Worm (Caenorhabditis elegans) whole organism, late embryonic: Measurements from ENCODE around the gene F58F12.1.

Experiments used
- K09A11.1 ChIP-seq: sonication (generic microtip); optimal IDR thresholded peaks from 2 replicates; lab custom pipeline; 2017; ENCODE audit warnings: antibody characterized with exemption, mild to moderate bottlenecking, missing genetic modification characterization, missing compliant biosample characterization; ENCODE audit not compliant: insufficient read depth
- T23F11.4 ChIP-seq: fragments of 200-800 bp; sonication (Bioruptor generic); optimal IDR thresholded peaks from 2 replicates; lab custom pipeline; 2018; ENCODE audit warnings: mild to moderate bottlenecking, missing genetic modification characterization, missing compliant biosample characterization
- Y22D7AL.16 ChIP-seq: sonication (generic microtip); optimal IDR thresholded peaks from 2 replicates; lab custom pipeline; 2016; ENCODE audit warnings: missing genetic modification characterization, missing compliant biosample characterization
- ahr-1 ChIP-seq: sonication (generic microtip); optimal IDR thresholded peaks from 2 replicates; lab custom pipeline; 2016; ENCODE audit warnings: missing genetic modification characterization, missing compliant biosample characterization
- ama-1 ChIP-seq: fragments of 150-350 bp; optimal IDR thresholded peaks from 2 replicates; lab custom pipeline; 2014
- ceh-18 ChIP-seq: sonication (generic microtip); optimal IDR thresholded peaks from 2 replicates; lab custom pipeline; 2016; ENCODE audit warnings: missing genetic modification characterization, missing compliant biosample characterization
- ceh-19 ChIP-seq: fragments of 200-800 bp; sonication (Bioruptor generic); optimal IDR thresholded peaks from 2 replicates; lab custom pipeline; 2018; ENCODE audit warnings: mild to moderate bottlenecking, missing genetic modification characterization, missing compliant biosample characterization
- ceh-24 ChIP-seq: sonication (generic microtip); optimal IDR thresholded peaks from 2 replicates; lab custom pipeline; 2016; ENCODE audit warnings: mild to moderate bottlenecking, missing genetic modification characterization, missing compliant biosample characterization
- ceh-30 ChIP-seq: fragments of 150-350 bp; optimal IDR thresholded peaks from 2 replicates; lab custom pipeline; 2014; ENCODE audit warnings: missing biosample characterization, missing genetic modification characterization
- ceh-31 ChIP-seq: sonication (generic microtip); optimal IDR thresholded peaks from 2 replicates; lab custom pipeline; 2016; ENCODE audit warnings: missing genetic modification characterization, missing compliant biosample characterization
- ceh-34 ChIP-seq: sonication (generic microtip); optimal IDR thresholded peaks from 2 replicates; lab custom pipeline; 2016; ENCODE audit warnings: mild to moderate bottlenecking, missing genetic modification characterization, missing compliant biosample characterization
- ceh-45 ChIP-seq: fragments of 200-800 bp; sonication (Bioruptor generic); IDR thresholded peaks from 2 replicates; pipeline ENCODE4 v1.3.6; 2022; ENCODE audit warnings: missing genetic modification reagents, missing genetic modification characterization, missing compliant biosample characterization
- ceh-48 ChIP-seq: sonication (generic microtip); optimal IDR thresholded peaks from 2 replicates; lab custom pipeline; 2016; ENCODE audit warnings: missing genetic modification characterization, inconsistent platforms, missing compliant biosample characterization
- ceh-6 ChIP-seq: fragments of 200-800 bp; sonication (Bioruptor generic); optimal IDR thresholded peaks from 2 replicates; lab custom pipeline; 2018; ENCODE audit warnings: mild to moderate bottlenecking, missing genetic modification characterization, missing compliant biosample characterization
- dve-1 ChIP-seq: sonication (generic microtip); optimal IDR thresholded peaks from 2 replicates; lab custom pipeline; 2017; ENCODE audit warnings: antibody characterized with exemption, mild to moderate bottlenecking, missing genetic modification characterization, missing compliant biosample characterization
- elt-4 ChIP-seq: sonication (generic microtip); optimal IDR thresholded peaks from 2 replicates; lab custom pipeline; 2016; ENCODE audit warnings: missing genetic modification characterization, missing compliant biosample characterization
- ets-4 ChIP-seq: sonication (generic microtip); optimal IDR thresholded peaks from 2 replicates; lab custom pipeline; 2016; ENCODE audit warnings: missing genetic modification characterization, missing compliant biosample characterization
- eyg-1 ChIP-seq: sonication (generic microtip); optimal IDR thresholded peaks from 2 replicates; lab custom pipeline; 2016; ENCODE audit warnings: missing genotype, missing genetic modification characterization, missing compliant biosample characterization
- fax-1 ChIP-seq: sonication (generic microtip); optimal IDR thresholded peaks from 2 replicates; lab custom pipeline; 2016; ENCODE audit warnings: missing genotype, missing genetic modification characterization, missing compliant biosample characterization
- fkh-6 ChIP-seq: sonication (generic microtip); optimal IDR thresholded peaks from 2 replicates; lab custom pipeline; 2016; ENCODE audit warnings: missing genetic modification characterization, missing compliant biosample characterization
- gmeb-2 ChIP-seq: sonication (generic microtip); optimal IDR thresholded peaks from 2 replicates; lab custom pipeline; 2016; ENCODE audit warnings: missing genetic modification characterization, inconsistent platforms, missing compliant biosample characterization
- hlh-13 ChIP-seq: fragments of 200-800 bp; sonication (Bioruptor generic); optimal IDR thresholded peaks from 2 replicates; lab custom pipeline; 2018; ENCODE audit warnings: mild to moderate bottlenecking, missing genetic modification characterization, missing compliant biosample characterization
- hlh-30 ChIP-seq: sonication (generic microtip); optimal IDR thresholded peaks from 2 replicates; lab custom pipeline; 2017; ENCODE audit warnings: antibody characterized with exemption, missing genetic modification characterization, missing compliant biosample characterization; ENCODE audit not compliant: insufficient read depth
- hlh-6 ChIP-seq: sonication (generic microtip); optimal IDR thresholded peaks from 2 replicates; lab custom pipeline; 2016; ENCODE audit warnings: missing genotype, missing genetic modification characterization, missing compliant biosample characterization
- lim-6 ChIP-seq: sonication (generic microtip); optimal IDR thresholded peaks from 2 replicates; lab custom pipeline; 2016; ENCODE audit warnings: missing genetic modification characterization, missing compliant biosample characterization
- madf-2 ChIP-seq: sonication (generic microtip); optimal IDR thresholded peaks from 2 replicates; lab custom pipeline; 2017; ENCODE audit warnings: missing genetic modification characterization, missing compliant biosample characterization
- nfya-1 ChIP-seq: sonication (generic microtip); optimal IDR thresholded peaks from 2 replicates; lab custom pipeline; 2017; ENCODE audit warnings: missing genetic modification characterization, mild to moderate bottlenecking, missing compliant biosample characterization, antibody characterized with exemption, moderate library complexity
- odd-2 ChIP-seq: sonication (generic microtip); optimal IDR thresholded peaks from 2 replicates; lab custom pipeline; 2017; ENCODE audit warnings: antibody characterized with exemption, mild to moderate bottlenecking, missing genetic modification characterization, missing compliant biosample characterization
- pat-9 ChIP-seq: fragments of 200-800 bp; sonication (Bioruptor generic); optimal IDR thresholded peaks from 2 replicates; lab custom pipeline; 2018; ENCODE audit warnings: mild to moderate bottlenecking, missing genetic modification characterization, moderate library complexity, missing compliant biosample characterization
- pax-1 ChIP-seq: fragments of 150-350 bp; optimal IDR thresholded peaks from 2 replicates; lab custom pipeline; 2014; ENCODE audit warnings: missing biosample characterization, missing genetic modification characterization
- pha-4 ChIP-seq: fragments of 150-350 bp; optimal IDR thresholded peaks from 2 replicates; lab custom pipeline; 2018; ENCODE audit warnings: missing biosample characterization, missing genetic modification reagents, missing genetic modification characterization
- pros-1 ChIP-seq: fragments of 150-350 bp; optimal IDR thresholded peaks from 2 replicates; lab custom pipeline; 2014; ENCODE audit warnings: missing biosample characterization, missing genetic modification reagents, missing genetic modification characterization
- ref-2 ChIP-seq: sonication (generic microtip); optimal IDR thresholded peaks from 2 replicates; lab custom pipeline; 2016; ENCODE audit warnings: missing genetic modification characterization, missing compliant biosample characterization
- rnt-1 ChIP-seq: sonication (generic microtip); optimal IDR thresholded peaks from 2 replicates; lab custom pipeline; 2016; ENCODE audit warnings: missing genetic modification characterization, missing compliant biosample characterization
- sdc-2 ChIP-seq: sonication (generic microtip); optimal IDR thresholded peaks from 2 replicates; lab custom pipeline; 2016; ENCODE audit warnings: missing genotype, missing genetic modification characterization, missing compliant biosample characterization
- sox-4 ChIP-seq: sonication (generic microtip); optimal IDR thresholded peaks from 2 replicates; lab custom pipeline; 2017; ENCODE audit warnings: mild to moderate bottlenecking, missing genetic modification characterization, inconsistent platforms, missing compliant biosample characterization
- syd-9 ChIP-seq: sonication (generic microtip); optimal IDR thresholded peaks from 2 replicates; lab custom pipeline; 2016; ENCODE audit warnings: mild to moderate bottlenecking, missing genetic modification characterization, moderate library complexity, missing compliant biosample characterization
- tbx-2 ChIP-seq: sonication (generic microtip); optimal IDR thresholded peaks from 2 replicates; lab custom pipeline; 2016; ENCODE audit warnings: missing genetic modification characterization, missing compliant biosample characterization
- tbx-7 ChIP-seq: sonication (generic microtip); optimal IDR thresholded peaks from 2 replicates; lab custom pipeline; 2016; ENCODE audit warnings: missing genotype, missing genetic modification characterization, missing compliant biosample characterization
- unc-3 ChIP-seq, 2 experiments: fragments of 200-800 bp in 1 of 2; sonication (Bioruptor generic) in 1 of 2; sonication (generic microtip) in 1 of 2; conservative IDR thresholded peaks in 1 of 2; optimal IDR thresholded peaks in 1 of 2; 2 replicates each; pipeline versions ENCODE4 v1.3.6 to Lab custom; 2016 to 2022; ENCODE audit warnings: missing compliant biosample characterization in 2 of 2, missing genetic modification characterization in 2 of 2, missing genetic modification reagents in 1 of 2
- unc-42 ChIP-seq: sonication (generic microtip); optimal IDR thresholded peaks from 2 replicates; lab custom pipeline; 2016; ENCODE audit warnings: missing genotype, missing genetic modification characterization, missing compliant biosample characterization
- unc-55 ChIP-seq: sonication (generic microtip); optimal IDR thresholded peaks from 2 replicates; lab custom pipeline; 2017; ENCODE audit warnings: missing biosample characterization, missing genetic modification reagents, missing genetic modification characterization

Gene F58F12.1

ce11 chrII:6370110-6370509 lies 13.3 kb upstream of the F58F12.1 start:
- TF ChIP-seq tbx-2 (peak; percentile 71), dve-1 (peak; percentile 63), Y22D7AL.16 (tag; lab: Kevin White, UChicago) (no peak), ets-4 (tag; lab: Kevin White, UChicago) (peak; percentile 52), pax-1 (peak; percentile 79), rnt-1 (tag; lab: Kevin White, UChicago) (peak; percentile 26), unc-42 (tag; lab: Kevin White, UChicago) (peak; percentile 96), ceh-31 (tag; lab: Kevin White, UChicago) (peak; percentile 78), gmeb-2 (tag; lab: Kevin White, UChicago) (no peak), pat-9 (tag; lab: Kevin White, UChicago) (no peak), ceh-48 (tag; lab: Kevin White, UChicago) (peak; percentile 48), ceh-18 (tag; lab: Kevin White, UChicago) (peak; percentile 64), unc-55 (GFP tag; lab: Kevin White, UChicago) (peak; percentile 86), eyg-1 (tag; lab: Kevin White, UChicago) (peak; percentile 0), elt-4 (tag; lab: Kevin White, UChicago) (no peak), nfya-1 (tag; lab: Kevin White, UChicago) (peak; percentile 75), ref-2 (tag; lab: Kevin White, UChicago) (peak; percentile 40), syd-9 (tag; lab: Kevin White, UChicago) (no peak), madf-2 (no peak), hlh-30 (peak; percentile 98), hlh-13 (GFP tag; lab: Kevin White, UChicago) (no peak), ceh-45 (no peak), sox-4 (tag; lab: Kevin White, UChicago) (no peak)
- TF ChIP-seq, all 69 proteins: peak for 14

- TF ChIP-seq pat-9 (tag; lab: Kevin White, UChicago) = no peak
- no peak for TF ChIP-seq T23F11.4 (GFP tag; lab: Kevin White, UChicago)
- no peak for TF ChIP-seq ceh-45
- no peak for TF ChIP-seq ref-2 (tag; lab: Kevin White, UChicago)
- TF ChIP-seq ceh-48 (tag; lab: Kevin White, UChicago) = no peak
- no peak for TF ChIP-seq ceh-19 (GFP tag; lab: Kevin White, UChicago)
- TF ChIP-seq pha-4 (tag; lab: Kevin White, UChicago) = no peak
- no peak for TF ChIP-seq rnt-1 (tag; lab: Kevin White, UChicago)
Observed at ce11 chrII:6371003-6371402, 12.4 kb upstream of the F58F12.1 start, which contains the start of gene lin-23. Gene lin-23 (plus strand): TSS chrII:6371303.

ce11 chrII:6373361-6373760 lies 10.1 kb upstream of the F58F12.1 start:
- no peak for TF ChIP-seq syd-9 (tag; lab: Kevin White, UChicago)
- no peak for TF ChIP-seq fkh-6
- TF ChIP-seq ceh-30 (tag; lab: Kevin White, UChicago) = no peak
- no peak for TF ChIP-seq ahr-1
- TF ChIP-seq ceh-18 (tag; lab: Kevin White, UChicago) = no peak
- no peak for TF ChIP-seq ceh-45
- TF ChIP-seq unc-3 (GFP tag; conservative IDR thresholded peaks at IDR 0.05; lab: Robert Waterston, UW) = no peak
- TF ChIP-seq unc-3 (tag; optimal IDR thresholded peaks at IDR 0.05; lab: Kevin White, UChicago) = no peak
- TF ChIP-seq eyg-1 (tag; lab: Kevin White, UChicago) = no peak
- TF ChIP-seq ceh-48 (tag; lab: Kevin White, UChicago) = no peak
- TF ChIP-seq hlh-6 (tag; lab: Kevin White, UChicago) = no peak
- no peak for TF ChIP-seq tbx-2
- TF ChIP-seq K09A11.1 (tag; lab: Kevin White, UChicago) = no peak
- TF ChIP-seq ceh-24 = no peak
- TF ChIP-seq sdc-2 (tag; lab: Kevin White, UChicago) = no peak
- TF ChIP-seq tbx-7 = no peak

- TF ChIP-seq lim-6 (no peak), fax-1 (tag; lab: Kevin White, UChicago) (no peak), ama-1 (lab: Kevin White, UChicago) (no peak), sdc-2 (tag; lab: Kevin White, UChicago) (no peak), pros-1 (no peak), pha-4 (tag; lab: Kevin White, UChicago) (no peak), fkh-6 (no peak), ceh-24 (no peak), unc-55 (GFP tag; lab: Kevin White, UChicago) (no peak), K09A11.1 (tag; lab: Kevin White, UChicago) (no peak), ceh-18 (tag; lab: Kevin White, UChicago) (no peak), ceh-34 (no peak), ceh-31 (tag; lab: Kevin White, UChicago) (no peak), ceh-6 (GFP tag; lab: Kevin White, UChicago) (no peak), odd-2 (tag; lab: Kevin White, UChicago) (no peak)
- TF ChIP-seq, all 69 proteins: peak for 0
Observed at ce11 chrII:6374646-6375045, 8.8 kb upstream of the F58F12.1 start.
